Worm (Caenorhabditis elegans): ENCODE results near the gene nas-29.
A peak's percentile ranks its signal among the peaks of the same experiment; 100 is the strongest.

DNA sequence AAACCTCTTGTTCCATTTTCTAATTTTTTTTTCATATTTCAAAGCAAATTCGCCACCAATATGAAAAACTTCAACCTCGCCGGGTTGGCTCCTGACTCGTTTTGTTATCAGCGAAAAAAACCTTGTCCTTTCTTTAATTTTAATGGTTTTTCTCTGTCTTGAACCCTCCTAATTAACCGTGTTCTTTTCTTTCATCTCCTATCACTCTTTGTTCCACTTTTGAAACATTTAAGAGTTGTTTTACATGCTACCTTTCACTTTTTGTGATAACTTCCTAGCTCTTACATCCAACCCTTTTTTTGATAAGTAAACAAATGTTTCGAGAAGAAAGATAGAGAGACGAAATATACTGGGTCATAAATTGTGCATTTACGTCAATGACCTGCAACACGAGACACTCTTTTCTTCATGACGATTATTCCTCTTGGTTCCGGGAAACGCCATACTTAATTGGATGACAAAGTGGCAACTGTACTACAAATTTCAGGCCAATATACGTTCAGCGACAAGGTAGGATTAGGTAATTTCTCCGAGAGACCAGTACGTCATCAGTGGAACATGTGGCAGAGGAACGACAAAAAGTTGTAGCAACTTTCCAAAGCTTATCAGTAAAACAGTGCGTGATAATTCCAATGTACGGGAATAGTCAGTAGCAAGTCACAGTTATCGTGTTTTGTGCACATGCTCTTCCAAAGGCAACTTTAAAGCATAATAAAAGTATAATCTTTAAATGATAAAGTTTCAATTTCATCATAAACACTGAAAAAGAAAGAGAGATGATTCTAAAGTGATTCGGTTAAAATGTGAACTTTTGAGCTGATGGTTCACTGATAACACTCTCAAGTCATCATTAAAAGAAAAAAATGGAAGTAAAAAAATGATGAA, 43.1 kb upstream of the nas-29 start:
- TF ChIP-seq ztf-11 (tag; optimal IDR thresholded peaks at IDR 0.05), result no peak
- TF ChIP-seq unc-62 (GFP tag; optimal IDR thresholded peaks at IDR 0.05), result no peak
- peak; percentile 51 for TF ChIP-seq sma-9 (GFP tag; optimal IDR thresholded peaks at IDR 0.05)
- TF ChIP-seq sma-9 (tag; optimal IDR thresholded peaks at IDR 0.05), result no peak
- no peak for TF ChIP-seq ceh-82 (tag; optimal IDR thresholded peaks at IDR 0.05)
- TF ChIP-seq nhr-25 (tag; optimal IDR thresholded peaks at IDR 0.05), result no peak
- TF ChIP-seq skn-1 (tag; optimal IDR thresholded peaks at IDR 0.05), result no peak
- no peak for TF ChIP-seq blmp-1 (tag; optimal IDR thresholded peaks at IDR 0.05; ENCODE audit: insufficient read depth)
- TF ChIP-seq nhr-12 (tag; optimal IDR thresholded peaks at IDR 0.05), result no peak
- no peak for TF ChIP-seq nhr-77 (tag; optimal IDR thresholded peaks at IDR 0.05)
- peak; percentile 68 for TF ChIP-seq fos-1 (tag; optimal IDR thresholded peaks at IDR 0.05)
- TF ChIP-seq mdl-1 (tag; optimal IDR thresholded peaks at IDR 0.05), result no peak
